Worm (Caenorhabditis elegans) whole organism, midembryonic: ENCODE data around the gene Y5H2A.1.

ENCODE experiments used
- flt-1 ChIP-seq: fragments of 200-800 bp; sonication (Bioruptor generic); IDR thresholded peaks from 2 replicates; pipeline ENCODE4 v1.3.6; 2022; ENCODE audit warnings: missing genetic modification characterization, missing compliant biosample characterization
- ztf-29 ChIP-seq: fragments of 200-800 bp; sonication (Bioruptor generic); IDR thresholded peaks from 2 replicates; pipeline ENCODE4 v1.3.6; 2022; ENCODE audit warnings: missing genetic modification reagents, missing genetic modification characterization, missing compliant biosample characterization

DNA sequence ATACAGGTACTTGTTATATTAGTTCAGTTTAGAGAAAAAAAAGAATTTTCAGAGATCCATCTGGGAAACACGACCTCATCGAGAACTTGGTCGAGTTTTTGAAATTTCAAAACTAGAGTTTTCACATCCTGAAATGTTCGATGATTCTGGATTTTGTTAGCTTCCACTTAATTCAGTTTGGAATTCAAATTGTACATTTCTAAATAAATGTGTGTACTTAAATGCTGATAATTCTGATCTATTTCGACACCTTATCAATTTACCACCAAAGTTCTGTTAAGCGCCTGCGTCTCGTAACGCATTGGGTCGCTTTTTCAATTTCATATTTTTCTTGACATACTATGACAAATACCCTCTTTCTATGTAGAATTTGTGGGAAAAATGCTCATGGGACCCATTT, 22.9 kb upstream of the Y5H2A.1 start, which contains the start of gene nhr-226:
- no peak for TF ChIP-seq flt-1 (GFP tag; lab: Robert Waterston, UW)
- no peak for TF ChIP-seq ztf-29 (GFP tag; lab: Robert Waterston, UW)
